Worm (Caenorhabditis elegans) whole organism, late embryonic: ENCODE measurements around the gene frpr-18.

Experiments
- F13H6.1 ChIP-seq: sonication (generic microtip); optimal IDR thresholded peaks from 2 replicates; lab custom pipeline; 2016; ENCODE audit warnings: missing genetic modification characterization, missing compliant biosample characterization
- ceh-14 ChIP-seq: sonication (generic microtip); optimal IDR thresholded peaks from 2 replicates; lab custom pipeline; 2016; ENCODE audit warnings: missing genotype, missing genetic modification characterization, missing compliant biosample characterization
- ceh-31 ChIP-seq: sonication (generic microtip); optimal IDR thresholded peaks from 2 replicates; lab custom pipeline; 2016; ENCODE audit warnings: missing genetic modification characterization, missing compliant biosample characterization
- dmd-4 ChIP-seq: sonication (generic microtip); optimal IDR thresholded peaks from 2 replicates; lab custom pipeline; 2016; ENCODE audit warnings: borderline replicate concordance, missing genetic modification characterization, missing compliant biosample characterization
- gmeb-2 ChIP-seq: sonication (generic microtip); optimal IDR thresholded peaks from 2 replicates; lab custom pipeline; 2016; ENCODE audit warnings: missing genetic modification characterization, inconsistent platforms, missing compliant biosample characterization
- hlh-30 ChIP-seq: sonication (generic microtip); optimal IDR thresholded peaks from 2 replicates; lab custom pipeline; 2017; ENCODE audit warnings: antibody characterized with exemption, missing genetic modification characterization, missing compliant biosample characterization; ENCODE audit not compliant: insufficient read depth
- hlh-8 ChIP-seq: sonication (generic microtip); optimal IDR thresholded peaks from 2 replicates; lab custom pipeline; 2016; ENCODE audit warnings: missing genotype, missing genetic modification characterization, missing compliant biosample characterization
- lim-6 ChIP-seq: sonication (generic microtip); optimal IDR thresholded peaks from 2 replicates; lab custom pipeline; 2016; ENCODE audit warnings: missing genetic modification characterization, missing compliant biosample characterization
- lin-11 ChIP-seq: fragments of 200-800 bp; sonication (Bioruptor generic); optimal IDR thresholded peaks from 2 replicates; lab custom pipeline; 2018; ENCODE audit warnings: mild to moderate bottlenecking, missing genetic modification characterization, missing compliant biosample characterization
- mec-3 ChIP-seq: sonication (generic microtip); optimal IDR thresholded peaks from 2 replicates; lab custom pipeline; 2016; ENCODE audit warnings: borderline replicate concordance, missing genetic modification characterization, missing compliant biosample characterization
- npax-4 ChIP-seq: sonication (generic microtip); optimal IDR thresholded peaks from 2 replicates; lab custom pipeline; 2016; ENCODE audit warnings: missing genetic modification characterization, missing compliant biosample characterization
- pax-1 ChIP-seq: fragments of 150-350 bp; optimal IDR thresholded peaks from 2 replicates; lab custom pipeline; 2014; ENCODE audit warnings: missing biosample characterization, missing genetic modification characterization
- pha-4 ChIP-seq: fragments of 150-350 bp; optimal IDR thresholded peaks from 2 replicates; lab custom pipeline; 2018; ENCODE audit warnings: missing biosample characterization, missing genetic modification reagents, missing genetic modification characterization
- rnt-1 ChIP-seq: sonication (generic microtip); optimal IDR thresholded peaks from 2 replicates; lab custom pipeline; 2016; ENCODE audit warnings: missing genetic modification characterization, missing compliant biosample characterization

DNA sequence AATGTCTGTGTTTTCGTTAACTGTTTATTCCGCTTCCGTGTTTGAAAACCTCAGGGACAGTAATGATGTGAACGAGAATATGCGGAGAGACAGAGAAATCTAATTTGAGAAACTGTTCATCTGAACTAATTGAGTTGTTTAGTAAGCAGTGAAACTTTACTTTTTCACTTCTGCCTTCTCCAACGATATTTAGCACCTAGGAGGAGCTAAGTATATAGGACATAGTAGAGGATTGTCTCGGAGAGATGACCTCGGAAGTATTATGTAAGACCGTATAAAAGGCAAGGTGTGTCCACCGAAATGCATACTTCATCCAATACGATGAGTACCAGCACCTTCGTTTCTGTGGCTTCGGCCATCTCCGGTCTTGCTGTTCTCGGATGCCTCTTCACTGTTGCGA is 40.7 kb upstream of the frpr-18 start, which contains the start of gene col-141:
- TF ChIP-seq lin-11 (tag; lab: Kevin White, UChicago) (no peak), npax-4 (tag; lab: Kevin White, UChicago) (no peak), dmd-4 (tag; lab: Kevin White, UChicago) (no peak), rnt-1 (no peak), ceh-14 (tag; lab: Kevin White, UChicago) (no peak), F13H6.1 (tag; lab: Kevin White, UChicago) (no peak), ceh-31 (tag; lab: Kevin White, UChicago) (no peak), pha-4 (tag; lab: Kevin White, UChicago) (no peak), lim-6 (tag; lab: Kevin White, UChicago) (no peak), hlh-30 (tag; lab: Kevin White, UChicago) (no peak), pax-1 (tag; lab: Kevin White, UChicago) (no peak), mec-3 (tag; lab: Kevin White, UChicago) (no peak), gmeb-2 (tag; lab: Kevin White, UChicago) (no peak), hlh-8 (tag; lab: Kevin White, UChicago) (no peak)
